Fruit fly (Drosophila melanogaster): Measurements from ENCODE around the gene Hsp60A.

- no peak for TF ChIP-seq D1 (tag; optimal IDR thresholded peaks at IDR 0.05)
- no peak; the same call in 1 of the 2 replicates for TF ChIP-seq Ets98B (GFP tag; IDR thresholded peaks at IDR 0.05)
- no peak for TF ChIP-seq CG34367 (tag; optimal IDR thresholded peaks at IDR 0.05)
- no peak for TF ChIP-seq CG14655 (GFP tag; optimal IDR thresholded peaks at IDR 0.05)
- TF ChIP-seq EcR (GFP tag; optimal IDR thresholded peaks at IDR 0.05): no peak
- TF ChIP-seq CG8301 (tag; optimal IDR thresholded peaks at IDR 0.05): no peak
- no peak for TF ChIP-seq Snoo (tag; optimal IDR thresholded peaks at IDR 0.05)
- TF ChIP-seq CG17806 (tag; optimal IDR thresholded peaks at IDR 0.05): no peak
- TF ChIP-seq CG32121 (GFP tag; IDR thresholded peaks at IDR 0.05): peak; percentile 47; the same call in 1 of the 2 replicates
- no peak for TF ChIP-seq rn (GFP tag; IDR thresholded peaks at IDR 0.05)
- no peak for TF ChIP-seq CG8159 (tag; optimal IDR thresholded peaks at IDR 0.05)
- TF ChIP-seq CG9948 (tag; optimal IDR thresholded peaks at IDR 0.05): peak; percentile 22
- TF ChIP-seq CG10348 (GFP tag; IDR thresholded peaks at IDR 0.05): no peak
These were observed 666 bp downstream of the Hsp60A start for dm6 chrX:11108845-11109450.
